Fruit fly (Drosophila melanogaster): ENCODE results near the gene CG9265.
A peak's percentile ranks its signal among the peaks of the same experiment; 100 is the strongest.

Gene CG9265

dm6 chr2L:21067137-21067536, 4.2 kb downstream of the CG9265 start:
- TF ChIP-seq CG16863 (GFP tag; optimal IDR thresholded peaks at IDR 0.05), result no peak
- peak in 1 of 2 experiments; percentile 13 for TF ChIP-seq Hr51 (GFP tag; optimal IDR thresholded peaks at IDR 0.05)
- peak; percentile 53; the same call in 1 of the 2 replicates for TF ChIP-seq Drgx (GFP tag; IDR thresholded peaks at IDR 0.05)

dm6 chr2L:21065889-21066288, 5.4 kb downstream of the CG9265 start:
- TF ChIP-seq emc (GFP tag; optimal IDR thresholded peaks at IDR 0.05), result no peak
- no peak for TF ChIP-seq wor (GFP tag; IDR thresholded peaks at IDR 0.05)
- no peak for TF ChIP-seq Dek (tag; optimal IDR thresholded peaks at IDR 0.05)
- peak; percentile 40 for TF ChIP-seq Drgx (GFP tag; IDR thresholded peaks at IDR 0.05)
- TF ChIP-seq CG17328 (GFP tag; IDR thresholded peaks at IDR 0.05), result no peak
- TF ChIP-seq lilli (GFP tag; optimal IDR thresholded peaks at IDR 0.05), result no peak
- TF ChIP-seq tx (GFP tag; optimal IDR thresholded peaks at IDR 0.05), result no peak
- TF ChIP-seq CG32772 (GFP tag; IDR thresholded peaks at IDR 0.05), result no peak
- TF ChIP-seq sens (GFP tag), result peak; percentile 71
- no peak for TF ChIP-seq jigr1 (GFP tag; IDR thresholded peaks at IDR 0.05)

DNA sequence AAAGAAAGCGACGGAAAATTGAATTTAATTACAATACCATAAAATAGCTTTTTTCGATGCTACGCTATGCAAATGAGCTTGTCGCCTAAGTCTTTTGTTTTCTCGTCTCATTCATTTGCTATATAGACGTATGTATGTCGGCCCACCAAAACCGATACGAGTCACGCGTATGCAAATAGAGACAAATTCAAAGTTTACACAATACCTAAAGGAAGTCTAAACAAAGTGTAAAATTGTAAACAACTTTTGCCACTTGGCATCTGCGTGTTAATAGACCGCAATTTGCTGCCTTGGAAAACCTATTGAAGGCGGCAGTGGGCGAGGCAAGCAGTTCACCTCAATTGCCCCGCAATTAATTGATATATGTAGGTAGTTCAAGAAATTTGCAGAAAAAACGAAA, 8.7 kb downstream of the CG9265 start:
- no peak for TF ChIP-seq mam (GFP tag; optimal IDR thresholded peaks at IDR 0.05)
- TF ChIP-seq da (GFP tag; optimal IDR thresholded peaks at IDR 0.05), result no peak
- TF ChIP-seq sisA (GFP tag; IDR thresholded peaks at IDR 0.05), result no peak
- no peak for TF ChIP-seq CG4282 (GFP tag; optimal IDR thresholded peaks at IDR 0.05)
- TF ChIP-seq ara (GFP tag; IDR thresholded peaks at IDR 0.05), result no peak
- TF ChIP-seq chif (GFP tag; optimal IDR thresholded peaks at IDR 0.05), result no peak
- no peak for TF ChIP-seq CG7372 (GFP tag; IDR thresholded peaks at IDR 0.05)
- no peak for TF ChIP-seq Deaf1 (tag; optimal IDR thresholded peaks at IDR 0.05)
- no peak for TF ChIP-seq CG10959 (GFP tag; IDR thresholded peaks at IDR 0.05)
- no peak for TF ChIP-seq nau (GFP tag; optimal IDR thresholded peaks at IDR 0.05)
- no peak for TF ChIP-seq CG17829 (tag; optimal IDR thresholded peaks at IDR 0.05)
- no peak for TF ChIP-seq kah (GFP tag; optimal IDR thresholded peaks at IDR 0.05)
- TF ChIP-seq onecut (GFP tag; IDR thresholded peaks at IDR 0.05), result 0 out of 2 replicates have a peak, but pooled peaks have one; percentile 14
- TF ChIP-seq pb (GFP tag; optimal IDR thresholded peaks at IDR 0.05), result no peak
- TF ChIP-seq CG34422 (GFP tag; IDR thresholded peaks at IDR 0.05), result no peak
- TF ChIP-seq sug (tag; optimal IDR thresholded peaks at IDR 0.05), result no peak
- TF ChIP-seq CG11398 (GFP tag; optimal IDR thresholded peaks at IDR 0.05), result no peak
- TF ChIP-seq CG9797 (GFP tag; optimal IDR thresholded peaks at IDR 0.05), result no peak
- TF ChIP-seq CG12942 (GFP tag; optimal IDR thresholded peaks at IDR 0.05), result no peak
- TF ChIP-seq Taf1 (GFP tag; IDR thresholded peaks at IDR 0.05), result no peak
- TF ChIP-seq Dll (GFP tag; IDR thresholded peaks at IDR 0.05; ENCODE audit: partially characterized antibody), result no peak
- TF ChIP-seq tin (GFP tag; optimal IDR thresholded peaks at IDR 0.05), result no peak
- no peak for TF ChIP-seq CG10565 (GFP tag; optimal IDR thresholded peaks at IDR 0.05)
- TF ChIP-seq Hsf (GFP tag; optimal IDR thresholded peaks at IDR 0.05), result no peak
- no peak for TF ChIP-seq CG13775 (GFP tag; optimal IDR thresholded peaks at IDR 0.05)
- TF ChIP-seq H15 (GFP tag; IDR thresholded peaks at IDR 0.05), result no peak
- peak; percentile 36 for TF ChIP-seq Asciz (GFP tag; optimal IDR thresholded peaks at IDR 0.05)
- no peak for TF ChIP-seq gce (GFP tag; IDR thresholded peaks at IDR 0.05)
- no peak for TF ChIP-seq kni (GFP tag; optimal IDR thresholded peaks at IDR 0.05)
- no peak for TF ChIP-seq CG7928 (GFP tag; optimal IDR thresholded peaks at IDR 0.05)
- TF ChIP-seq dmrt99B (tag; optimal IDR thresholded peaks at IDR 0.05), result no peak
- TF ChIP-seq D19B (GFP tag; optimal IDR thresholded peaks at IDR 0.05), result no peak
- TF ChIP-seq CG11723 (GFP tag; optimal IDR thresholded peaks at IDR 0.05), result no peak
- no peak for TF ChIP-seq CG4617 (GFP tag; optimal IDR thresholded peaks at IDR 0.05; ENCODE audit: borderline replicate concordance)
- no peak for TF ChIP-seq Ets65A (GFP tag)
- TF ChIP-seq chm (GFP tag; IDR thresholded peaks at IDR 0.05), result no peak
- no peak for TF ChIP-seq ham (GFP tag; IDR thresholded peaks at IDR 0.05)
- TF ChIP-seq schlank (tag; optimal IDR thresholded peaks at IDR 0.05), result no peak

Data from whole organism, embryonic.